Fruit fly (Drosophila melanogaster): ENCODE measurements around the gene CG42395.

The CG42395 gene

dm6 chrX:9583440-9584103 is 7.5 kb upstream of the CG42395 start (continued):
- TF ChIP-seq Blimp-1 (GFP tag; optimal IDR thresholded peaks at IDR 0.05), result no peak
- peak; percentile 97 for TF ChIP-seq CG15336 (GFP tag; IDR thresholded peaks at IDR 0.05)
- TF ChIP-seq svp (GFP tag), result peak; percentile 75
- TF ChIP-seq Lpt (GFP tag; optimal IDR thresholded peaks at IDR 0.05), result peak; percentile 89
- TF ChIP-seq Eip75B (GFP tag; optimal IDR thresholded peaks at IDR 0.05), result peak; percentile 87
- peak; percentile 89 for TF ChIP-seq CG7368 (GFP tag; optimal IDR thresholded peaks at IDR 0.05)
- peak; percentile 91 for TF ChIP-seq Hr4 (GFP tag; optimal IDR thresholded peaks at IDR 0.05)
- TF ChIP-seq Hr38 (GFP tag; optimal IDR thresholded peaks at IDR 0.05), result no peak
- TF ChIP-seq CG8319 (GFP tag; optimal IDR thresholded peaks at IDR 0.05), result peak; percentile 75
- peak; percentile 33 for TF ChIP-seq CG6854 (GFP tag; optimal IDR thresholded peaks at IDR 0.05)

dm6 chrX:9582659-9583317 is 6.7 kb upstream of the CG42395 start:
- TF ChIP-seq CG10631 (GFP tag; optimal IDR thresholded peaks at IDR 0.05), result peak; percentile 71
- peak; percentile 46 for TF ChIP-seq Sox102F (GFP tag; optimal IDR thresholded peaks at IDR 0.05)
- peak; percentile 68; the same call in 2 of the 3 replicates for TF ChIP-seq CG8119 (GFP tag; IDR thresholded peaks at IDR 0.05)
- TF ChIP-seq Hr4 (GFP tag; optimal IDR thresholded peaks at IDR 0.05), result peak; percentile 62
- peak; percentile 36 for TF ChIP-seq CG11902 (GFP tag; optimal IDR thresholded peaks at IDR 0.05)
- peak; percentile 17 for TF ChIP-seq CG8319 (GFP tag; optimal IDR thresholded peaks at IDR 0.05)
- no peak for TF ChIP-seq Blimp-1 (GFP tag; optimal IDR thresholded peaks at IDR 0.05)
- peak; percentile 68 for TF ChIP-seq Ets96B (tag; optimal IDR thresholded peaks at IDR 0.05)
- TF ChIP-seq fkh (GFP tag; optimal IDR thresholded peaks at IDR 0.05), result no peak
- peak; percentile 65 for TF ChIP-seq topi (GFP tag; optimal IDR thresholded peaks at IDR 0.05)
- TF ChIP-seq CG6163 (GFP tag; IDR thresholded peaks at IDR 0.05), result 0 out of 3 replicates have a peak, but pooled peaks have one; percentile 20
- TF ChIP-seq Sox15 (GFP tag; optimal IDR thresholded peaks at IDR 0.05), result peak; percentile 27
- TF ChIP-seq net (GFP tag; optimal IDR thresholded peaks at IDR 0.05), result peak; percentile 54
- no peak for TF ChIP-seq dac (GFP tag; optimal IDR thresholded peaks at IDR 0.05)
- TF ChIP-seq CG1621 (tag; optimal IDR thresholded peaks at IDR 0.05), result peak; percentile 12
- peak; percentile 40 for TF ChIP-seq CG6808 (GFP tag; optimal IDR thresholded peaks at IDR 0.05)
- TF ChIP-seq Met (GFP tag; optimal IDR thresholded peaks at IDR 0.05), result peak; percentile 69
- TF ChIP-seq CG3032 (tag; optimal IDR thresholded peaks at IDR 0.05), result peak; percentile 69
- TF ChIP-seq CG6276 (GFP tag; optimal IDR thresholded peaks at IDR 0.05), result peak; percentile 65
- peak; percentile 31 for TF ChIP-seq cyc (GFP tag; optimal IDR thresholded peaks at IDR 0.05)
- TF ChIP-seq eg (GFP tag; IDR thresholded peaks at IDR 0.05), result peak; percentile 47; the same call in 1 of the 3 replicates
- peak; percentile 77 for TF ChIP-seq svp (GFP tag)
- peak; percentile 32 for TF ChIP-seq achi (GFP tag; optimal IDR thresholded peaks at IDR 0.05)
- TF ChIP-seq Gug (GFP tag; IDR thresholded peaks at IDR 0.05), result peak; percentile 45
- peak; percentile 44 to 73 for TF ChIP-seq ss (GFP tag; optimal IDR thresholded peaks at IDR 0.05)
- peak; percentile 69 for TF ChIP-seq CG8632 (GFP tag; optimal IDR thresholded peaks at IDR 0.05)
- TF ChIP-seq CG9139 (GFP tag; optimal IDR thresholded peaks at IDR 0.05), result no peak
- TF ChIP-seq CG6854 (GFP tag; optimal IDR thresholded peaks at IDR 0.05), result no peak
- peak; percentile 94 for TF ChIP-seq Eip78C (GFP tag)
- peak; percentile 17 for TF ChIP-seq fd85E (GFP tag; optimal IDR thresholded peaks at IDR 0.05)
- peak; percentile 75 for TF ChIP-seq esn (GFP tag; optimal IDR thresholded peaks at IDR 0.05)
- TF ChIP-seq Smox (GFP tag; optimal IDR thresholded peaks at IDR 0.05), result peak; percentile 69
- peak; percentile 58 for TF ChIP-seq lz (GFP tag; optimal IDR thresholded peaks at IDR 0.05)
- peak; percentile 44 for TF ChIP-seq spab (GFP tag; optimal IDR thresholded peaks at IDR 0.05)
- peak; percentile 62 for TF ChIP-seq Sox14 (GFP tag; optimal IDR thresholded peaks at IDR 0.05)
- TF ChIP-seq OdsH (GFP tag; optimal IDR thresholded peaks at IDR 0.05), result peak; percentile 65
- no peak for TF ChIP-seq CG11294 (GFP tag; IDR thresholded peaks at IDR 0.05)
- TF ChIP-seq Lpt (GFP tag; optimal IDR thresholded peaks at IDR 0.05), result peak; percentile 65
- peak; percentile 47 for TF ChIP-seq CG7368 (GFP tag; optimal IDR thresholded peaks at IDR 0.05)
- TF ChIP-seq Hr38 (GFP tag; optimal IDR thresholded peaks at IDR 0.05), result no peak
- TF ChIP-seq CG31627 (GFP tag; optimal IDR thresholded peaks at IDR 0.05), result peak; percentile 30
- peak; percentile 47 for TF ChIP-seq Hr39 (GFP tag; optimal IDR thresholded peaks at IDR 0.05)
- TF ChIP-seq dsx (GFP tag; optimal IDR thresholded peaks at IDR 0.05; ENCODE audit: poor library complexity, severe bottlenecking), result peak; percentile 57
- peak; percentile 48 for TF ChIP-seq fd59A (GFP tag; optimal IDR thresholded peaks at IDR 0.05)
- TF ChIP-seq Eip75B (GFP tag; optimal IDR thresholded peaks at IDR 0.05), result peak; percentile 52
